Worm (Caenorhabditis elegans) whole organism, L4 larva: Measurements from ENCODE around the gene arx-2.

Source experiments
- F37D6.2 ChIP-seq: sonication (generic microtip); optimal IDR thresholded peaks from 2 replicates; lab custom pipeline; 2016; ENCODE audit warnings: mild to moderate bottlenecking, missing genetic modification characterization, missing compliant biosample characterization
- Y48G9A.11 ChIP-seq: fragments of 200-800 bp; sonication (Bioruptor generic); IDR thresholded peaks from 2 replicates; pipeline ENCODE4 v1.3.6; 2022; ENCODE audit warnings: missing genetic modification reagents, missing genetic modification characterization, missing compliant biosample characterization
- ceh-28 ChIP-seq: fragments of 150-350 bp; optimal IDR thresholded peaks from 2 replicates; lab custom pipeline; 2014; ENCODE audit warnings: missing biosample characterization, missing genetic modification reagents, missing genetic modification characterization
- ceh-82 ChIP-seq: sonication (generic microtip); optimal IDR thresholded peaks from 2 replicates; lab custom pipeline; 2017; ENCODE audit warnings: missing biosample characterization, missing genetic modification characterization
- cey-2 ChIP-seq: sonication (generic microtip); optimal IDR thresholded peaks from 3 replicates; lab custom pipeline; 2017; ENCODE audit warnings: missing genetic modification characterization, mild to moderate bottlenecking, missing compliant biosample characterization, antibody characterized with exemption, borderline replicate concordance; ENCODE audit not compliant: insufficient read depth
- fkh-10 ChIP-seq: fragments of 150-350 bp; optimal IDR thresholded peaks from 2 replicates; lab custom pipeline; 2014; ENCODE audit warnings: missing biosample characterization, missing genetic modification reagents, missing genetic modification characterization
- lin-15B ChIP-seq: fragments of 150-350 bp; sonication (generic microtip); optimal IDR thresholded peaks from 3 replicates; lab custom pipeline; 2014; ENCODE audit warnings: missing biosample characterization, missing genetic modification characterization
- lin-38 ChIP-seq: fragments of 200-800 bp; sonication (Bioruptor generic); IDR thresholded peaks from 2 replicates; pipeline ENCODE4 v1.3.6; 2022; ENCODE audit warnings: missing genetic modification reagents, missing genetic modification characterization, missing compliant biosample characterization
- lin-39 ChIP-seq: fragments of 150-350 bp; optimal IDR thresholded peaks from 2 replicates; lab custom pipeline; 2014; ENCODE audit warnings: missing biosample characterization, missing genetic modification reagents, missing genetic modification characterization
- nhr-11 ChIP-seq: fragments of 150-350 bp; optimal IDR thresholded peaks from 2 replicates; lab custom pipeline; 2014; ENCODE audit warnings: missing biosample characterization, missing genetic modification characterization
- snpc-4 ChIP-seq: fragments of 150-350 bp; optimal IDR thresholded peaks from 2 replicates; lab custom pipeline; 2014; ENCODE audit warnings: missing biosample characterization, missing genetic modification characterization
- ztf-11 ChIP-seq: fragments of 150-350 bp; optimal IDR thresholded peaks from 2 replicates; lab custom pipeline; 2014; ENCODE audit warnings: missing biosample characterization, missing genetic modification characterization

DNA sequence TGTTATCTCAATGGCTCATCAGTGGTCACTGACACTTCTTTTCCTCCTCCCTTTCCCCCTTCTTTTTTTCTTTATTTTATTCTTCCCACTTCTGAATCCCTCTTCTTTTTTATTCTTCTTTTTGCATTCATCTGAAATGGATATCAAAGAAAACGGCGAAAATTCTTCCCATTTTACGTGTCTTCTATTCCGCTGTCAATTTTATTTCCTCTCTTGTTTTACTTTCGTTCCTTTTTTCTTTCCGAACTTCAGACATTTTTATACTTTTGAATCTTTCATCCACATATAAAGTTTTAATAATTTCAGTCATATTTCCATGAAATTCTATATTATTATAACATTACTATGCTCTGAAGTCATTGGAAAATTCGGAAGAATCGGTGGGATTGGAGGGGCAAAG is 50.9 kb downstream of the arx-2 start, which contains the start of gene B0024.3:
- no peak for TF ChIP-seq snpc-4 (tag; lab: Kevin White, UChicago)
- no peak for TF ChIP-seq Y48G9A.11
- no peak for TF ChIP-seq lin-38
- no peak for TF ChIP-seq ceh-28 (tag; lab: Kevin White, UChicago)
- TF ChIP-seq nhr-11: no peak
- TF ChIP-seq fkh-10 (GFP tag; lab: Kevin White, UChicago): no peak
- no peak for TF ChIP-seq F37D6.2 (tag; lab: Kevin White, UChicago)
- TF ChIP-seq lin-15B: no peak
- no peak for TF ChIP-seq cey-2
- TF ChIP-seq ztf-11 (tag; lab: Kevin White, UChicago): no peak
- TF ChIP-seq lin-39 (tag; lab: Kevin White, UChicago): no peak
- no peak for TF ChIP-seq ceh-82 (tag; lab: Kevin White, UChicago)
